Worm (Caenorhabditis elegans): ENCODE data around the gene Y66D12A.11.

The Y66D12A.11 gene

ce11 chrIII:11563417-11563949, at the start of gene Y66D12A.11:
Gene Y66D12A.11 (plus strand): TSS chrIII:11563467.
- TF ChIP-seq rnt-1 (tag; optimal IDR thresholded peaks at IDR 0.05) (no peak), hlh-4 (tag; optimal IDR thresholded peaks at IDR 0.05) (no peak), hlh-17 (GFP tag; optimal IDR thresholded peaks at IDR 0.05; ENCODE audit: borderline replicate concordance) (no peak), lin-39 (tag; optimal IDR thresholded peaks at IDR 0.05) (no peak), C34B4.2 (tag; optimal IDR thresholded peaks at IDR 0.05) (no peak), elt-2 (tag; optimal IDR thresholded peaks at IDR 0.05) (no peak), lir-3 (tag; optimal IDR thresholded peaks at IDR 0.05; ENCODE audit: poor library complexity) (no peak), unc-130 (tag; optimal IDR thresholded peaks at IDR 0.05) (no peak), jun-1 (tag; optimal IDR thresholded peaks at IDR 0.05) (no peak), dpl-1 (GFP tag; optimal IDR thresholded peaks at IDR 0.05) (no peak), lin-35 (GFP tag; optimal IDR thresholded peaks at IDR 0.05) (no peak), nhr-85 (tag) (no peak), sup-37 (GFP tag; optimal IDR thresholded peaks at IDR 0.05) (no peak), tlp-1 (tag; optimal IDR thresholded peaks at IDR 0.05) (no peak), skn-1 (tag; optimal IDR thresholded peaks at IDR 0.05) (no peak), unc-62 (GFP tag; optimal IDR thresholded peaks at IDR 0.05) (no peak), lin-14 (GFP tag; optimal IDR thresholded peaks at IDR 0.05) (no peak), unc-30 (tag; optimal IDR thresholded peaks at IDR 0.05) (no peak), Y116A8C.19 (tag; optimal IDR thresholded peaks at IDR 0.05; ENCODE audit: borderline replicate concordance) (no peak), fkh-8 (tag; optimal IDR thresholded peaks at IDR 0.05) (no peak)

ce11 chrIII:11515192-11515591, 48.1 kb upstream of the Y66D12A.11 start:
- TF ChIP-seq dpl-1 (GFP tag; optimal IDR thresholded peaks at IDR 0.05): peak in 1 of 3 experiments; percentile 12
- TF ChIP-seq efl-1 (optimal IDR thresholded peaks at IDR 0.05): peak in 1 of 2 experiments; percentile 66
- peak; percentile 24 to 73 for TF ChIP-seq efl-1 (GFP tag; optimal IDR thresholded peaks at IDR 0.05 in 1 of 2)

ce11 chrIII:11523504-11524025, 39.7 kb upstream of the Y66D12A.11 start, which contains the start of the genes Y66D12A.16 and such-1:
Gene Y66D12A.16 (plus strand): TSS chrIII:11523554.
Gene such-1 (minus strand): TSS chrIII:11523759.
- TF ChIP-seq dpl-1 (GFP tag; optimal IDR thresholded peaks at IDR 0.05) (peak; percentile 21 to 47 (median 43)), zip-4 (GFP tag; optimal IDR thresholded peaks at IDR 0.05) (no peak)

- TF ChIP-seq snu-23 (GFP tag; optimal IDR thresholded peaks at IDR 0.05): no peak
- TF ChIP-seq pqm-1 (tag; optimal IDR thresholded peaks at IDR 0.05): no peak
- TF ChIP-seq Y116A8C.19 (tag; optimal IDR thresholded peaks at IDR 0.05; ENCODE audit: borderline replicate concordance): no peak
Observed at ce11 chrIII:11524073-11524472, 39.2 kb upstream of the Y66D12A.11 start.

ce11 chrIII:11526396-11526795, 36.9 kb upstream of the Y66D12A.11 start, which contains the start of gene xpb-1:
Gene xpb-1 (plus strand): TSS chrIII:11526657.
- TF ChIP-seq egl-13 (tag; optimal IDR thresholded peaks at IDR 0.05) (no peak), tbx-2 (tag; optimal IDR thresholded peaks at IDR 0.05) (peak; percentile 1), nhr-12 (tag; optimal IDR thresholded peaks at IDR 0.05) (no peak), lsy-2 (tag; optimal IDR thresholded peaks at IDR 0.05) (peak; percentile 33 to 56), C04F5.9 (tag; optimal IDR thresholded peaks at IDR 0.05) (peak; percentile 5), unc-130 (tag; optimal IDR thresholded peaks at IDR 0.05) (no peak), efl-1 (optimal IDR thresholded peaks at IDR 0.05) (peak; percentile 32 to 59), efl-1 (GFP tag; optimal IDR thresholded peaks at IDR 0.05 in 1 of 2) (peak; percentile 65 to 94), dsc-1 (tag; optimal IDR thresholded peaks at IDR 0.05) (peak; percentile 8), ama-1 (optimal IDR thresholded peaks at IDR 0.05) (no peak), mef-2 (tag; optimal IDR thresholded peaks at IDR 0.05) (no peak), lin-39 (tag; optimal IDR thresholded peaks at IDR 0.05) (no peak), lin-35 (GFP tag; optimal IDR thresholded peaks at IDR 0.05) (peak; percentile 36 to 58), F16B12.6 (tag; optimal IDR thresholded peaks at IDR 0.05) (peak; percentile 83), unc-98 (GFP tag; IDR thresholded peaks at IDR 0.05) (no peak), blmp-1 (tag; optimal IDR thresholded peaks at IDR 0.05) (peak; percentile 32), nhr-76 (tag; optimal IDR thresholded peaks at IDR 0.05) (no peak), lir-3 (tag; optimal IDR thresholded peaks at IDR 0.05; ENCODE audit: poor library complexity) (no peak), mep-1 (tag; optimal IDR thresholded peaks at IDR 0.05) (peak; percentile 39), irx-1 (tag; optimal IDR thresholded peaks at IDR 0.05) (peak; percentile 6), hlh-4 (tag; optimal IDR thresholded peaks at IDR 0.05) (no peak), dpl-1 (GFP tag; optimal IDR thresholded peaks at IDR 0.05) (peak; percentile 21 to 60 (median 45)), mab-9 (GFP tag; IDR thresholded peaks at IDR 0.05) (no peak), nhr-237 (tag; optimal IDR thresholded peaks at IDR 0.05) (no peak), C16A3.4 (tag; optimal IDR thresholded peaks at IDR 0.05) (peak; percentile 8), ces-1 (GFP tag; optimal IDR thresholded peaks at IDR 0.05) (no peak)

Measured in whole organism, L1 larva.